Worm (Caenorhabditis elegans) whole organism, midembryonic: Measurements from ENCODE around the gene fbxb-104.

Experiments
- cog-1 ChIP-seq: sonication (generic microtip); optimal IDR thresholded peaks from 2 replicates; lab custom pipeline; 2016; ENCODE audit warnings: missing genetic modification characterization, missing compliant biosample characterization
- flt-1 ChIP-seq: fragments of 200-800 bp; sonication (Bioruptor generic); IDR thresholded peaks from 2 replicates; pipeline ENCODE4 v1.3.6; 2022; ENCODE audit warnings: missing genetic modification characterization, missing compliant biosample characterization
- med-1 ChIP-seq: sonication (generic microtip); optimal IDR thresholded peaks from 2 replicates; lab custom pipeline; 2017; ENCODE audit warnings: missing genetic modification characterization, mild to moderate bottlenecking, missing compliant biosample characterization, antibody characterized with exemption, missing genetic modification reagents; ENCODE audit not compliant: insufficient read depth
- tab-1 ChIP-seq: fragments of 200-800 bp; sonication (Bioruptor generic); IDR thresholded peaks from 2 replicates; pipeline ENCODE4 v1.3.6; 2022; ENCODE audit warnings: missing genetic modification characterization, missing compliant biosample characterization
- ztf-23 ChIP-seq: fragments of 200-800 bp; sonication (Bioruptor generic); IDR thresholded peaks from 2 replicates; pipeline ENCODE4 v1.3.6; 2022; ENCODE audit warnings: missing genetic modification reagents, missing genetic modification characterization, missing compliant biosample characterization

DNA sequence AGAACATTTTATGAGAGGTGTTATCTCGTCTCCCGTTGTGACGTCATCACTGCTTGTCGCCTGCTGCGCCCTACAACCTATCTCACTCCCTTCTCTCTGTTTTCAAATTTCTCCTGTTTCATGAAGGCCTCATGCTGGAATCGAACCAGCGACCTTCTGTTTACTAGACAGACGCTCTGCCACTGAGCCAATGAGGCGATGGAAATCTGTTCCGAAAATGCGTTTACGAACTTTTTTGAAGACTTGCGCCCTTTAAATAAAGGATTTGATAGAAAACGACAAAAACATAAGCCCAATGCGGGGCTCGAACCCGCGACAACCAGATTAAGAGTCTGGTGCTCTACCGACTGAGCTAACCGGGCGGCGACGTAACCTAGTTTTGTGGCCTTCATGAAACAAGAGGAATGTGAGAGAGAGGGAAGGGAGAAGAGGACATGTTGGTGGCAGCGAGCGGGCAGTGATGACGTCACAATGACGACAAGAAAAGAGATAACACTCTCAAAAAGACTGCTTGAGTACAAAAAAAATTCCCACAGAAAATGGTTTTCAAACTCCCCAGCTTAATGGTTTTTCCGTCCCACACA lies 42.0 kb upstream of the fbxb-104 start, which contains the start of gene clec-126:
- TF ChIP-seq med-1 (GFP tag; lab: Kevin White, UChicago): peak; percentile 62
- peak; percentile 89 for TF ChIP-seq tab-1 (GFP tag; lab: Robert Waterston, UW)
- TF ChIP-seq flt-1 (GFP tag; lab: Robert Waterston, UW): peak; percentile 93
- peak; percentile 87 for TF ChIP-seq cog-1 (tag; lab: Kevin White, UChicago)
- peak; percentile 87; the same call in 1 of the 2 replicates for TF ChIP-seq ztf-23 (GFP tag; lab: Robert Waterston, UW)
